Fruit fly (Drosophila melanogaster) S2 (cell line): ENCODE data around the gene chif.

ENCODE experiments used
- CG8478 ChIP-seq: fragments of >200 bp; optimal IDR thresholded peaks from 2 replicates; lab custom pipeline; 2018
- CTCF ChIP-seq, 2 experiments: fragments of >200 bp; optimal IDR thresholded peaks; 2 replicates each; lab custom pipeline; 2018

The chif gene

DNA sequence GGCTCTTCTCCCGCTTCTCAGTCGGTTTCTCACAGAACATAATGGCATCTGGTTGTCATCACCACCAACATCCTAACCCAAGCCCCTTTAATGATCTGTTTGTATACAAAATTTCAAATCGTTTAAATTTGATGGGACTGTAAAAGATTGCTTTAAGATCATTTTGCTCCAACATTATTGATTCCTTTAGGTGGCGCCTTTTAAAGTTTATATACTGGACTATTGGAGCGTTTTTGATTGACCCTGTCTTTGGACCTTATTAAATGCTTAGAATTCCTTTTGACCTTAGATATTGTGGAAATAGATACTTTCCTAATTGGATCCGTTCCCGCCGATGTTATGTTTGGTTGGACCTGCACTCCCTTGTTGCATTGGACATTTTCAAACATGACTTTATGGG, 12.2 kb downstream of the chif start, which contains the start of gene CG42266:
CG42266 (minus strand) TSS at position 101 of the 400 bp plus-strand sequence.
- TF ChIP-seq CTCF (optimal IDR thresholded peaks at IDR 0.05; lab: Kevin White, UChicago) = no peak
- TF ChIP-seq CG8478 (lab: Kevin White, UChicago) = no peak

DNA sequence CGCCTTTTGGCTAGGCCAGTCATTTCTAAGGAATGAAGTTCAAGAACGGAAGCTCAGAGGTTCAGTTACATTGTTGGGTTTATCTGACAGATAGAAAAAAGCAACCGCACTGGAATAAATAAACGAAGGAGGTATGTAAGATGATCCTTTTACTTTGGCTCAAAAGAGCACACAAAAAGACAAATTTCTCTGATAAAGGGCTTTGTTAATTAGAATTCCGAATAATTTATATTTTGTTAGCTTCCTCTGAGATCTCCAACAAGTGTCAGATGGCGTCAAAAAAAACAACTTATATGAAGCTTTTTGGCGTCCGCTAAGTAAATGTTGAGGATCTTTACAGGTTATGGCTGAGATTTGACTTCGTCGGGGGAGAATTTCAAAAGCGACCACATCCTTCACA, 14.6 kb downstream of the chif start, which contains the start of gene CG31817:
CG31817 (minus strand) TSS at position 101 of the 400 bp plus-strand sequence.
- no peak for TF ChIP-seq CG8478 (lab: Kevin White, UChicago)

DNA sequence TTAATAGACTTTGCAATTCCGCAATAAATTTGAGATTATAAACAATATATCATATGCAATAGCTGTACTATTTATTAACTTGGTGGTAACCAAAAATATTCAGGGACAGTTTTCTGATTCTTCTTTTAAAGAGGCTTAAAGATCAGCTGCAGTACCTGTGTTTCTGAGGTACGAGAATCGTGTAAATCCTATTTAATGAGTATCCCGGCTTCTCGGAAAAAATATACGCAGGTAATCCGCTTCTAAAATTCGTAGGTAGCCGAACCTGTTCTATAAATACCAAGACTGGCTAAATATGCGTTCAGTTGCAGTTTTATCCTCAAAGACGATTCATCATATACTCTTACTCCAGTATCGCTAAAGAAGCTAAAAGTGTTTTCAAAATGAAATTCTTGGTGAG, 22.8 kb downstream of the chif start, which contains the start of gene CG4440:
CG4440 (plus strand) TSS at position 301 of the 400 bp plus-strand sequence.
- TF ChIP-seq CTCF (optimal IDR thresholded peaks at IDR 0.05; lab: Kevin White, UChicago) (no peak), CG8478 (lab: Kevin White, UChicago) (no peak)

DNA sequence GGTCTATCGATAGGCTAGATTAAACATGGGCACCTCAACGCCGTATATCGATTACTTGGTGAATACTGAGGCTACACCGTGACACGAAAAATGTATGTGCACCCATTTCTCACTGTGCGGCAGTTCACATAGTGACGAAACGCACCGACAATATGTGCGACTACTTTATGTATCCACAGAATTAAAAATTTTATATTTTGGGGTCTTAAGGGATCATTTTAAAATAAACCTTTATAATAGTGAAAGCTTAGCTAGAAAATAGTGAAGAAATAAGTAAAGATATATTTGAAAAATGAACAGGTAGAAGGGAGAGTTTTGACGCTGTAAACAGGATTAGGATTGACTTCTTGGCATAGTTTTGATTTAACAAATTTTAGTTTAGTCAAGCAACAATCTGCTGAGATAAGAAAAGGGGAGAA, 23.3 kb downstream of the chif start, which contains the start of gene mRpL4:
mRpL4 (minus strand) TSS at position 31 of the 419 bp plus-strand sequence.
- TF ChIP-seq CTCF (optimal IDR thresholded peaks at IDR 0.05; lab: Kevin White, UChicago) (peak in 1 of 2 experiments; percentile 19), CG8478 (lab: Kevin White, UChicago) (no peak)

DNA sequence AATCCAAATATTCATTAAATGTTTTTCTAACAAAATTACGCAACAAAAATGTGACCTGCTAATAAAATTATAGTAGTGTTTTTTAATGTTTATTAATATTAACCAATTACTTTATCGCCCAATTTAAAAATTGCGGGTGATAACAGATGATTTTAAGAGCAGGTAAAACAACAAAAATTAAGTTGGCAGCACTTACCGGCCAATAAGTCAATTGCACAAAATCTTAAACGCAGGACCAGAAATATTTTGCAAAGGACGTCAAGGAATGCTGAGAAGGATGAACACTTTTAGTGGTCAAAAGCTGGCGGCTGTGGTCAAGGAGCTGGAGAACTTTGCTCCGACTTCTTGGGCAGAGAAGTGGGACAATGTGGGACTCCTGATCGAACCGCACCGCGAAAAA, 25.5 kb downstream of the chif start, which contains the start of gene CG4278:
CG4278 (plus strand) TSS at position 178 of the 400 bp plus-strand sequence.
- TF ChIP-seq CG8478 (lab: Kevin White, UChicago) = no peak
- TF ChIP-seq CTCF (optimal IDR thresholded peaks at IDR 0.05; lab: Kevin White, UChicago) = no peak

DNA sequence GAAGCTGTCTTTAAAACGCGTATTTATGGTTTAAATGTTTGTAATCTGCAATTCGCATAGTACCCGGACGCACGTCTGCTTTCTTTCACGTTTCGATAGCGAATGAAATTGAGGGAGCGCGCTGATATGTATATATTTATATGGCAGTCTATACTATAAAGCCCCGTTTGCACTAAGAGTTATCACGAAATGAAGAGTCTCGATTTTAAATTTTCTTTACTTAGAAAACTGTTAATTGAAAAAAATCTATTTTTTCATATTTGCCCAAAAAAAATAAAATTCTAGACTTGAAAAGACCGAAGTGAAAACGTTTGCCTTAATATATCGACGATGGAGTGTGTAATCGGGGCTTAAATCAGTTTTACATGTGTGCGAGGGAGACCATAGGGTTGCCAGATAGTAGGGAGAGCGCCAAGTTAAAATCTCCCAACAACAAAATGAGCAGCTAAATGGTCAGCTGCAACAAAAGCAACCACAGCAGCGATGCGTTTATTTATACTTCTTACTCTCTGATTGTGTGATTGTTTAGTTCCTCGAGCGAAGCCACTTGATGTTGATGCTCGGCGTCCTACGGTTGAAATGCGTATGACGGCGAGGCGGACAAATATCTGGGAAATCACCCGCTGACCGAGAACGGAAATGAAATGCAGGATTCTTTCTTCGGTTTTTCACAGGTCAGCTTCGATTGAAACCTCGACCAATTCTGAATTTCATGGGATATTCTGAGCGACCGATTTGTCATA, 26.7 kb downstream of the chif start, which contains the start of gene cact:
cact (minus strand) TSS at position 693 of the 743 bp plus-strand sequence.
- TF ChIP-seq CTCF (optimal IDR thresholded peaks at IDR 0.05; lab: Kevin White, UChicago) (no peak), CG8478 (lab: Kevin White, UChicago) (no peak)

DNA sequence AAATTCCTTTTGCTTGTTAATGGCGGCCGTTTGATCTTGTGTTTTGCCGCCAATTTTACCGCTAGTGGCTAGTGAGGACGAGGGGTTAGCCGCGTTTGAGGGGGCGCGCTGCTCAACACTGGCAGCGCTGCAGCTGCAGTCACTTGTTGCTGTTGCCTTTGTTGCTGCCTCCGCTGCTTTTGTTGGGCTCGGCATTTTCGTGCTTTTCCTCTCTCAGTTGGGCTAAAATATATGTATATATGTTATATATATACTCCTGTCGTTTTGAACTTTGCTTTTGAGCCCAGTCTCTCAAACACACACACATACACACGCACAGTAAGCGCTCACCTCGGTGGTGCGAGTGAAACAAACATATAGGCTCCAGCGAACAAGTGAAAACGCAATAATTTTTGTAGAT, 27.6 kb downstream of the chif start:
- TF ChIP-seq CTCF (optimal IDR thresholded peaks at IDR 0.05; lab: Kevin White, UChicago) (no peak), CG8478 (lab: Kevin White, UChicago) (no peak)

DNA sequence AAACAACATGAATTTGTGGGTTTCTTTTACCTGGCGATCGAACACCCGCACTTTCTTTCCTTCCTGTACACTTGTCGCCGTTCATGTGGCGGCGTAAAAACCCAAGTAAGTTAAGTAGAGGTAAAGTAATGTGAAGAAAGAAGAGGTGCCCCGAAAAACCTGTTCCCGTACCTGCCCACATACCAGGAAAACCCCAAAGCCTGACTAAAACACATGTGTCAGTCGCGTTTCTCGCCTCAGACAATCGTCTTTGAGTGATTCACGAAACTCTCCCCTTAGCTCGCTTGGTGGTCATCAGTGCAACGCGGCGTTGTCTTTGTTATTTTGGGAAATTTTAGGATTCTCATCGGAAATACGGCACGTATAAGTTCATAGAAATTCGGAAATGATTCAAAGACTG, 28.9 kb downstream of the chif start:
- TF ChIP-seq CG8478 (lab: Kevin White, UChicago) = no peak
- no peak for TF ChIP-seq CTCF (optimal IDR thresholded peaks at IDR 0.05; lab: Kevin White, UChicago)

DNA sequence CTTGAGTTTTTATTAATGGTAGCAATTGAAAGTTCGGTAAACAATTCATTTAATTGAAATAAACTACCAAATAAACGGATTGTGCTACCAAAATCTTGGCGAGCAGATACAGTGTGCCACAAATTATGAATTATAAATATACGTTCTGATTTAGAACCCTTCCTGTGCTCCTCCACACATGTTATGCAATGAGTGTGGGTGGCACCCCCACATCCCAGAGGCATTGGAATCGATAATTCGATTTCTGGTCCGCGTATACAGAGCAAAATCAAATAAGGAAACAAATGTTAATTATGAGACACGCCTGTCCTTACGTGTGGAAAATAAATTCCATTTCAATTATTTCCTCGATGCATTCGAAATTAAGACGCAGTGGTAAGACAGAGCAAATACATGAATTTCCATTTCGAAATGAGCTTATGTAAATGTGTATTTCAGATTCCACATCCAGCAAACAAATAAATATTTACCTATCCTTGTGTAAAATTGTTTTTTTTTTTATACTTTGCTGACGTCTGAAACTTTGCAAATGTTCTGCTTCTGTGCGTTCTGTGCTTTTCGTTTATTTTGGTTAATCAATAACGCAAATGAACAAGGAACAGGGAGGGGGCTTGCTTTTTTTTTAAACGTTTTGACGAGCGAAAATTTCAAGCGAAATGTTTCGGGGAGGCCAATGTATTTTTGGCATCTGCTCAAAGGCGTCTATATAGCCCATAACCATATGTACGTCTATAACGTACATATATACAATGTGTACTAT, 30.4 kb downstream of the chif start:
- TF ChIP-seq CG8478 (lab: Kevin White, UChicago) = no peak
- TF ChIP-seq CTCF (optimal IDR thresholded peaks at IDR 0.05; lab: Kevin White, UChicago) = no peak

DNA sequence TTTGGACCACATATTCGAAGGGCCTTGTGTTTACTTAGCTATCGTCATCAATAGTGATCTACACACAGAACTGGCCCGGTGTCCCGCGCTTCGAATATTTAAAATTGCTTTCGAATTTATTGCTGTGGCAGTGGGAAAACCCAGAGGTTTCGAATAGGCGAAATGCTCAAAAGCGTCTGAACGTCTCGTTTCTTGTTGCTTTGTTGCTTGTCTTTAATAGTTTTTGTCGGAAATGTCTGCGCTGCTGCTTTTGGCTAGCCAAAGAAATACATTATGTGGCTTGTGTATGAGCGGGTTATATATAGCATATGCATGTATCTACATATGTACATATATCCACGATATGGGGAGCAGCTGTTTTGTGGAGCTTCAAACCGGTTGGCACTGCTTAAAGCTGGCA, 31.2 kb downstream of the chif start:
- TF ChIP-seq CG8478 (lab: Kevin White, UChicago) (no peak), CTCF (optimal IDR thresholded peaks at IDR 0.05; lab: Kevin White, UChicago) (no peak)

DNA sequence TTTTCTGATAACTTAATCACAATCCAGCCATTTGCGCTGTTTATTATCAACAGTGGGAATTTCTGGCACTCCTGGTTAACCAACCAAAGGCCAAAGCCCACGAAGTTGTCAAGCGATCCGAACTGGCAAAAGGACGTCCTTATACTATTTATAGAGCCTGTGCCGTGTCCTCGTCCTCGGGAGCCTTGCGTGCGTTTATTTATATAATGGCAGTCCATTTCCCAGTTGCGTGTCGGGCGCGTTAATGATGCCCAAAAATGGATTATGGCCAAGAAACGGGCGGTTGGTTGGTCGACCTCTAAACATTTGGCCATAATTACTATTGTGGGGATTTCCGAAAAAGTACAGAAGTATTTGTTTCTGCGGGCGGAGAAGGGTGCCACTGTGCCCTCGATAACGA, 32.0 kb downstream of the chif start:
- no peak for TF ChIP-seq CG8478 (lab: Kevin White, UChicago)
- no peak for TF ChIP-seq CTCF (optimal IDR thresholded peaks at IDR 0.05; lab: Kevin White, UChicago)

DNA sequence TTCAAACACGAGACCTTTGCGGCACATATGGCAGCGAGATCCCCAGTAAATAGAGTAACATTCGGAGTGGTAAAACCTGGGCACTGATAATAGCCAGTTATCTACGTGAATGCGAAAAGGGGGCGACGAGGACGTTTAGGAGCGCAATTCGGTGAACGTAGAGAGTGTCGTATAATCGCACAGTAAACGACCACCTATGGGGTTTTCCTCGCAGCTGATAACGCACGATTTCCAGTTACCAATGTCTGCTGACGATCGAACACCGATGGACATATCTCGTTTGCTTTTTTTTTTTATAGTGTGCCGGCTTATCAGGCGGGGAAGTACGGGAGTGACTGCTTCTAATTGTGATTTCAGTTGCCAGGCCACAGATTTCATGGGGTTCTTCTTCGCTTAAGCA, 32.7 kb downstream of the chif start:
- no peak for TF ChIP-seq CG8478 (lab: Kevin White, UChicago)

DNA sequence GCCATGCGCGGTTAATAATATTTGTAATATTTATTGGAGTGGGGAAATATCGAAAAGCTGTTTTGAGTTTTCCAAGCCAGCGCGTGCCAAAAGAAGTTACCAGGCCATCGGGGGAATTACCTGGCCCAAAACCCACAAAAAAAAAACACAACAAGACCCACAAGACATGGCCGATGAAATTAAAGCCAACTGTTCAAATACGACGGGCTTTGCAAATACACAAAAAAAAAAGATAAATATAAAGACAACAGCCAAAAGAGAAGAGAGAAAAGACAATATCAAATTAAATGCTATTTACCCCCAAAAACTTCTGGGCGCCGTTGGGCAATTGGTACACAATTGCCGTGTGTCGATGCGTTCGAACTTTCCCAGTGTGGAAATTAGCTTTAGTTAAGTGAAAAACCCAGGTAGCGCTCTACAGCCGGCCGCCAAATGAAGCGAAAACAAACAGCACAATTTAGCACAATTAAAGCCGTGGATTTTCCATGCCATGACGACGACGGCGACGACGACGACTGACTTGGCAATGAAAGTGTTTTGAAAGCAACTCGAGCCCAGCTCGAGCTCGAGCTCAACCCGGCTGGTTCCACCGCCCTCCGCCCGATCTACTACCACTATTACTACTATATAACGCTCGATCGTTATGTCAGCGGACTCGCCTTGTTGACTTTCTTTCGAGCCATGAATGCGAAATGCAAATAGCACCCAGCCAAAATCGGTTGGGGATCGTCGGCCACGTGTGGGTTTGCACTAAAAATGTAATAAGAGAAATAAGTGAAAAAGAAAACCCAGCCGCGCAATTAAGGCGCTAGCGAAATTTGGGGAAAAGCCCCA, 34.4 kb downstream of the chif start:
- TF ChIP-seq CTCF (optimal IDR thresholded peaks at IDR 0.05; lab: Kevin White, UChicago) = no peak
- no peak for TF ChIP-seq CG8478 (lab: Kevin White, UChicago)

DNA sequence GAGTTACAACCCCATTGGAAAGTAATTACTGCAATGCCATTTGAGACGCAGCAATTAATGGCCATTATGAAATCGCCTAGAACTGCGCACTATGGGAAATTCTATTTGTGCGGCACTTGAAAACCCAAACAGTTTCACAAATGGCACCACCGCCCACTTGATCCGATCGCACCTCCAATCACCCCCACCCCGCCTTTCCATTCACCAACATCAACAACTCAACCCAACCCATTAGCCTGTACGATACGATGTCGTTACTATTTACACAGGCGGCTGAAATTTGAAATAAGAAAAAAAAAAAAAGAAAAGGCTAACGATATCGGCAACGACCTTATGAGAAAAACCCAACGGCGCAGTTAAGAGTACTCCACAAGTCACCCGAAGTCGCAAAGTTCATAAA, 35.3 kb downstream of the chif start:
- TF ChIP-seq CG8478 (lab: Kevin White, UChicago) (no peak), CTCF (optimal IDR thresholded peaks at IDR 0.05; lab: Kevin White, UChicago) (no peak)
